Worm (Caenorhabditis elegans): ENCODE results near the gene tin-10.

ce11 chrIII:11459041-11459440 lies 43.6 kb downstream of the tin-10 start:
- no peak for TF ChIP-seq ceh-16 (tag; optimal IDR thresholded peaks at IDR 0.05)
- no peak for TF ChIP-seq nhr-11 (tag; optimal IDR thresholded peaks at IDR 0.05)
- no peak for TF ChIP-seq ama-1 (optimal IDR thresholded peaks at IDR 0.05)
- no peak for TF ChIP-seq ceh-82 (tag; optimal IDR thresholded peaks at IDR 0.05)
- TF ChIP-seq fos-1 (tag; optimal IDR thresholded peaks at IDR 0.05): no peak
- TF ChIP-seq nhr-23 (tag; optimal IDR thresholded peaks at IDR 0.05): no peak

Measured in whole organism, L2 larva.